Worm (Caenorhabditis elegans) whole organism, young adult: ENCODE data around the gene sec-61.B.

ENCODE experiments used
- F22D6.2 ChIP-seq: sonication (generic microtip); optimal IDR thresholded peaks from 2 replicates; lab custom pipeline; 2016; ENCODE audit warnings: mild to moderate bottlenecking, missing genetic modification characterization, missing compliant biosample characterization
- F37B4.10 ChIP-seq: fragments of 200-800 bp; sonication (Bioruptor generic); IDR thresholded peaks from 2 replicates; pipeline ENCODE4 v1.3.6; 2022; ENCODE audit warnings: missing genetic modification characterization, missing compliant biosample characterization
- F39B2.1 ChIP-seq: fragments of 200-800 bp; sonication (Bioruptor generic); IDR thresholded peaks from 2 replicates; pipeline ENCODE4 v1.3.6; 2022; ENCODE audit warnings: missing genetic modification reagents, missing genetic modification characterization, missing compliant biosample characterization
- F52B5.7 ChIP-seq: sonication (generic microtip); optimal IDR thresholded peaks from 2 replicates; lab custom pipeline; 2016; ENCODE audit warnings: mild to moderate bottlenecking, missing genetic modification characterization, missing compliant biosample characterization
- T07F8.4 ChIP-seq: sonication (generic microtip); optimal IDR thresholded peaks from 2 replicates; lab custom pipeline; 2016; ENCODE audit warnings: mild to moderate bottlenecking, missing genetic modification characterization, moderate library complexity, missing compliant biosample characterization
- Y79H2A.3 ChIP-seq: fragments of 200-800 bp; sonication (Bioruptor generic); conservative IDR thresholded peaks from 2 replicates; pipeline ENCODE4 v1.3.6; 2022; ENCODE audit warnings: missing genetic modification reagents, missing genetic modification characterization, missing compliant biosample characterization
- ama-1 ChIP-seq, 3 experiments: fragments of 150-350 bp in 1 of 3; sonication (generic microtip) in 2 of 3; optimal IDR thresholded peaks; 2 replicates each; lab custom pipeline; 2014 to 2018; ENCODE audit warnings: missing biosample characterization in 2 of 3, missing genetic modification characterization in 2 of 3, missing genetic modification reagents in 2 of 3
- athp-1 ChIP-seq: sonication (generic microtip); optimal IDR thresholded peaks from 2 replicates; lab custom pipeline; 2017; ENCODE audit warnings: mild to moderate bottlenecking, missing genetic modification characterization, missing compliant biosample characterization
- cebp-1 ChIP-seq, 2 experiments: fragments of 200-800 bp in 1 of 2; sonication (Bioruptor generic) in 1 of 2; sonication (generic microtip) in 1 of 2; IDR thresholded peaks in 1 of 2; optimal IDR thresholded peaks in 1 of 2; 2 replicates each; pipeline versions ENCODE4 v1.3.6 to Lab custom; 2017 to 2022; ENCODE audit warnings: missing compliant biosample characterization in 2 of 2, missing genetic modification characterization in 2 of 2, mild to moderate bottlenecking in 1 of 2, missing genetic modification reagents in 1 of 2, moderate library complexity in 1 of 2
- cebp-2 ChIP-seq: fragments of 200-800 bp; sonication (Bioruptor generic); IDR thresholded peaks from 2 replicates; pipeline ENCODE4 v1.3.6; 2022; ENCODE audit warnings: missing genetic modification characterization, missing compliant biosample characterization
- ceh-27 ChIP-seq: fragments of 200-800 bp; sonication (Bioruptor generic); optimal IDR thresholded peaks from 2 replicates; lab custom pipeline; 2018; ENCODE audit warnings: mild to moderate bottlenecking, missing genetic modification characterization, moderate library complexity, missing compliant biosample characterization
- ceh-58 ChIP-seq: fragments of 200-800 bp; sonication (Bioruptor generic); IDR thresholded peaks from 2 replicates; pipeline ENCODE4 v1.3.6; 2022; ENCODE audit warnings: missing genetic modification characterization, missing compliant biosample characterization
- ceh-79 ChIP-seq: sonication (generic microtip); optimal IDR thresholded peaks from 2 replicates; lab custom pipeline; 2017; ENCODE audit warnings: mild to moderate bottlenecking, missing genetic modification characterization, missing compliant biosample characterization
- chd-7 ChIP-seq: sonication (generic microtip); optimal IDR thresholded peaks from 2 replicates; lab custom pipeline; 2016; ENCODE audit warnings: mild to moderate bottlenecking, missing genetic modification characterization, moderate library complexity, missing compliant biosample characterization
- egl-18 ChIP-seq: fragments of 200-800 bp; sonication (Bioruptor generic); IDR thresholded peaks from 2 replicates; pipeline ENCODE4 v1.3.6; 2022; ENCODE audit warnings: missing genetic modification reagents, missing genetic modification characterization, missing compliant biosample characterization
- ets-4 ChIP-seq: fragments of 200-800 bp; sonication (Bioruptor generic); optimal IDR thresholded peaks from 2 replicates; lab custom pipeline; 2018; ENCODE audit warnings: mild to moderate bottlenecking, missing genetic modification characterization, missing compliant biosample characterization
- fkh-3 ChIP-seq: sonication (generic microtip); optimal IDR thresholded peaks from 2 replicates; lab custom pipeline; 2016; ENCODE audit warnings: mild to moderate bottlenecking, missing genetic modification characterization, missing compliant biosample characterization
- lag-1 ChIP-seq: fragments of 200-800 bp; sonication (Bioruptor generic); IDR thresholded peaks from 2 replicates; pipeline ENCODE4 v1.3.6; 2022; ENCODE audit warnings: missing genetic modification reagents, missing genetic modification characterization, missing compliant biosample characterization
- let-607 ChIP-seq, 2 experiments: fragments of 200-800 bp in 1 of 2; sonication (Bioruptor generic) in 1 of 2; sonication (generic microtip) in 1 of 2; optimal IDR thresholded peaks; 2 replicates each; lab custom pipeline; 2016 to 2018; ENCODE audit warnings: mild to moderate bottlenecking in 2 of 2, missing compliant biosample characterization in 2 of 2, missing genetic modification characterization in 2 of 2, moderate library complexity in 2 of 2, missing genotype in 1 of 2
- lin-40 ChIP-seq: sonication (generic microtip); optimal IDR thresholded peaks from 2 replicates; lab custom pipeline; 2016; ENCODE audit warnings: missing genetic modification characterization, mild to moderate bottlenecking, missing compliant biosample characterization, missing genotype, missing genetic modification reagents
- lsy-27 ChIP-seq: sonication (generic microtip); optimal IDR thresholded peaks from 2 replicates; lab custom pipeline; 2017; ENCODE audit warnings: missing genetic modification characterization, mild to moderate bottlenecking, missing compliant biosample characterization, antibody characterized with exemption, missing genotype, borderline replicate concordance; ENCODE audit not compliant: insufficient read depth
- madf-3 ChIP-seq: fragments of 200-800 bp; sonication (Bioruptor generic); IDR thresholded peaks from 2 replicates; pipeline ENCODE4 v1.3.6; 2022; ENCODE audit warnings: missing genetic modification reagents, missing genetic modification characterization, missing compliant biosample characterization
- madf-6 ChIP-seq: fragments of 200-800 bp; sonication (Bioruptor generic); IDR thresholded peaks from 2 replicates; pipeline ENCODE4 v1.3.6; 2022; ENCODE audit warnings: missing genetic modification reagents, missing genetic modification characterization, missing compliant biosample characterization
- madf-8 ChIP-seq: fragments of 200-800 bp; sonication (Bioruptor generic); conservative IDR thresholded peaks from 2 replicates; pipeline ENCODE4 v1.3.6; 2022; ENCODE audit warnings: missing genetic modification reagents, missing genetic modification characterization, missing compliant biosample characterization
- mel-28 ChIP-seq: sonication (generic microtip); optimal IDR thresholded peaks from 2 replicates; lab custom pipeline; 2016; ENCODE audit warnings: borderline replicate concordance, mild to moderate bottlenecking, missing genetic modification characterization, missing compliant biosample characterization
- mes-4 ChIP-seq: sonication (generic microtip); optimal IDR thresholded peaks from 2 replicates; lab custom pipeline; 2016; ENCODE audit warnings: missing genotype, missing genetic modification characterization, missing compliant biosample characterization
- rcor-1 ChIP-seq: fragments of 200-800 bp; sonication (Bioruptor generic); IDR thresholded peaks from 2 replicates; pipeline ENCODE4 v1.3.6; 2022; ENCODE audit warnings: missing genetic modification reagents, missing genetic modification characterization, missing compliant biosample characterization
- rpc-1 ChIP-seq, 2 experiments: fragments of 150-350 bp in 1 of 2; sonication (generic microtip) in 1 of 2; optimal IDR thresholded peaks; 2 replicates each; lab custom pipeline; 2014 to 2018; ENCODE audit warnings: missing biosample characterization in 1 of 2, missing genetic modification characterization in 1 of 2, missing genetic modification reagents in 1 of 2, missing genotype in 1 of 2
- somi-1 ChIP-seq: fragments of 200-800 bp; sonication (Bioruptor generic); optimal IDR thresholded peaks from 2 replicates; lab custom pipeline; 2018; ENCODE audit warnings: mild to moderate bottlenecking, missing genetic modification characterization, missing compliant biosample characterization
- tbp1 ChIP-seq: fragments of 200-800 bp; sonication (Bioruptor generic); optimal IDR thresholded peaks from 2 replicates; lab custom pipeline; 2018; ENCODE audit warnings: mild to moderate bottlenecking, missing genetic modification characterization, missing compliant biosample characterization
- tlf-1 ChIP-seq: fragments of 200-800 bp; sonication (Bioruptor generic); optimal IDR thresholded peaks from 2 replicates; lab custom pipeline; 2018; ENCODE audit warnings: mild to moderate bottlenecking, missing genetic modification characterization, missing compliant biosample characterization
- xnd-1 ChIP-seq: sonication (generic microtip); optimal IDR thresholded peaks from 2 replicates; lab custom pipeline; 2016; ENCODE audit warnings: missing genotype, missing genetic modification reagents, missing genetic modification characterization, missing compliant biosample characterization
- ztf-26 ChIP-seq: sonication (generic microtip); optimal IDR thresholded peaks from 2 replicates; lab custom pipeline; 2017; ENCODE audit warnings: missing genetic modification characterization, missing compliant biosample characterization
- ztf-28 ChIP-seq: fragments of 200-800 bp; sonication (Bioruptor generic); IDR thresholded peaks from 2 replicates; pipeline ENCODE4 v1.3.6; 2022; ENCODE audit warnings: missing genetic modification reagents, missing genetic modification characterization, missing compliant biosample characterization

The sec-61.B gene

DNA sequence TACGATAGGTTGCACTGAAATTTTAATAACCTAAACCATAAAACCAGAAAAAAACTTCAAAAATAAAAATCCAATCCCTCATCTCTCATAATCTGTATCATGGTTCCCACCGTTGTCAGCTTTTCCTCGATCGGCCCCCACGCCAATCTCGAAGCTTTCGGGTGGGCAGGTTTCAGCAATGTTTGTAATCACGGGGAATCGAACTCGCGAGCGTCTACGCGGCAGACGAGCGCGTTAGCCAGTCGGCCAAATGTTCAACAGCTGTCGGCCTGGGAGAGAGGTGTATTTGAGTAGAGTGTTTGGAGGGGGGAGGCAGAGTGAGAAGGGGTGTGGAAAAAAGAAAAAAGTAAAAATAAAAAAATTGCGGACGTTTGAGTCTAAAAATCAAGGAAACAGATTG, 20.0 kb upstream of the sec-61.B start (continued):
- TF ChIP-seq ceh-79 (tag; lab: Kevin White, UChicago) (peak; percentile 60), cebp-2 (GFP tag; lab: Robert Waterston, UW) (0 out of 2 replicates have a peak, but pooled peaks have one; percentile 65), madf-8 (GFP tag; lab: Robert Waterston, UW) (0 out of 2 replicates have a peak, but pooled peaks have one; percentile 20), lin-40 (tag; lab: Kevin White, UChicago) (peak; percentile 87), ztf-26 (tag; lab: Kevin White, UChicago) (peak; percentile 76), T07F8.4 (tag; lab: Kevin White, UChicago) (peak; percentile 81), ceh-27 (GFP tag; lab: Kevin White, UChicago) (peak; percentile 84), athp-1 (peak; percentile 86), mes-4 (tag; lab: Kevin White, UChicago) (peak; percentile 81), F22D6.2 (peak; percentile 52), tbp1 (GFP tag; lab: Kevin White, UChicago) (peak; percentile 95), xnd-1 (tag; lab: Kevin White, UChicago) (no peak), mel-28 (tag; lab: Kevin White, UChicago) (no peak), ets-4 (peak; percentile 3), rcor-1 (GFP tag; lab: Robert Waterston, UW) (peak; percentile 75), egl-18 (GFP tag; lab: Robert Waterston, UW) (no peak), lsy-27 (peak; percentile 85), ama-1 (optimal IDR thresholded peaks at IDR 0.05; lab: Kevin White, UChicago) (no peak), ama-1 (GFP tag; optimal IDR thresholded peaks at IDR 0.05; lab: Kevin White, UChicago) (peak; percentile 71 to 87), tlf-1 (GFP tag; lab: Kevin White, UChicago) (peak; percentile 51), ztf-28 (GFP tag; lab: Robert Waterston, UW) (peak; percentile 69; the same call in 1 of the 2 replicates), F39B2.1 (GFP tag; lab: Robert Waterston, UW) (no peak), lag-1 (GFP tag; lab: Robert Waterston, UW) (no peak), madf-6 (GFP tag; lab: Robert Waterston, UW) (peak; percentile 55; the same call in 1 of the 2 replicates), fkh-3 (tag; lab: Kevin White, UChicago) (no peak), F37B4.10 (GFP tag; lab: Robert Waterston, UW) (no peak), let-607 (tag; optimal IDR thresholded peaks at IDR 0.05; lab: Kevin White, UChicago) (peak; percentile 48 to 51), Y79H2A.3 (GFP tag; lab: Robert Waterston, UW) (0 out of 2 replicates have a peak, but pooled peaks have one; percentile 40), chd-7 (tag; lab: Kevin White, UChicago) (peak; percentile 87), cebp-1 (GFP tag; IDR thresholded peaks at IDR 0.05; lab: Robert Waterston, UW) (0 out of 2 replicates have a peak, but pooled peaks have one; percentile 10), cebp-1 (tag; optimal IDR thresholded peaks at IDR 0.05; lab: Kevin White, UChicago) (peak; percentile 80), F52B5.7 (peak; percentile 70)

DNA sequence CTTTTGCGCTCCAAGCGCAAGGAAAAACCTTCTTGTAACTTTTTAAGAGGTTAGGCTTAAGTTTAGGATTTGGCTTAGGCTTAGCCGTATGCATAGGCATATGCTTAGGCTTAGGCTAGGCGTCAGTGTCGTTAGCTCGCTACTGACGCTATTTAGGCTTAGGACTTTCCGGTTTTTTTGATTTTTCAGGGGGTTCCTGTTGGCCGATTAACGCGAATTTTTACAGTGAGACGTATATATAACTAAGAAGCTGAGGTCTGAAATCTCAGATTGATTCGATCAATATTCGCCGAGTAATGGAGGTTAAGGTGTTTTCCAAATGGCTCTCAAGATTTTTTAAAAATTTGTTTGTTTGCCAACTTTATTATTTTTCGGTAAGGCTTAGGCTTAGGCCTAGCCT, 19.2 kb upstream of the sec-61.B start:
- no peak for TF ChIP-seq rpc-1 (optimal IDR thresholded peaks at IDR 0.05; lab: Kevin White, UChicago)
- no peak for TF ChIP-seq rpc-1 (tag; optimal IDR thresholded peaks at IDR 0.05; lab: Kevin White, UChicago)
- no peak for TF ChIP-seq ama-1 (optimal IDR thresholded peaks at IDR 0.05; lab: Kevin White, UChicago)
- TF ChIP-seq ama-1 (GFP tag; optimal IDR thresholded peaks at IDR 0.05; lab: Kevin White, UChicago) = no peak
- no peak for TF ChIP-seq somi-1 (GFP tag; lab: Kevin White, UChicago)
- no peak for TF ChIP-seq ceh-58 (GFP tag; lab: Robert Waterston, UW)

DNA sequence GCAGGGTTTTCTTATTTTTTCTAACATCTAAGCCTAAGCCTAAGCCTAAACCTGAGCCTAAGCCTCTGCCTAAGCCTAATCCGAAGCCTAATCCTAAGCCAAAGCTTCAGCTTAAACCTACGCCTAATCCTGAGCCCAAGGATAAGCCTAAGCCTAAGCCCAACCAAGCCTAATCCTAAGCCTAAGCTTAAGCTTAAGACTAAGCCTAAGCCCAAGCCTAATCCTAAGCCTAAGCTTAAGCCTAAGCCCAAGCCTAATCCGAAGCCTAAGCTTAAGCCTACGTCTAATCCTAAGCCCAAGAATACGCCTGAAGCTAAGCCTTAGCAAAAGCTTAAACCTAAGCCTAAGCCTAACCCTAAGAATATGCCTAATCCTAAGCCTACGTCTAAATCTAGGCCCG, 14.9 kb upstream of the sec-61.B start:
- TF ChIP-seq somi-1 (GFP tag; lab: Kevin White, UChicago) = no peak
- TF ChIP-seq madf-3 (GFP tag; lab: Robert Waterston, UW) = 0 out of 2 replicates have a peak, but pooled peaks have one; percentile 20
